Fruit fly (Drosophila melanogaster): ENCODE measurements around the gene CG33080.

CG33080 gene

DNA sequence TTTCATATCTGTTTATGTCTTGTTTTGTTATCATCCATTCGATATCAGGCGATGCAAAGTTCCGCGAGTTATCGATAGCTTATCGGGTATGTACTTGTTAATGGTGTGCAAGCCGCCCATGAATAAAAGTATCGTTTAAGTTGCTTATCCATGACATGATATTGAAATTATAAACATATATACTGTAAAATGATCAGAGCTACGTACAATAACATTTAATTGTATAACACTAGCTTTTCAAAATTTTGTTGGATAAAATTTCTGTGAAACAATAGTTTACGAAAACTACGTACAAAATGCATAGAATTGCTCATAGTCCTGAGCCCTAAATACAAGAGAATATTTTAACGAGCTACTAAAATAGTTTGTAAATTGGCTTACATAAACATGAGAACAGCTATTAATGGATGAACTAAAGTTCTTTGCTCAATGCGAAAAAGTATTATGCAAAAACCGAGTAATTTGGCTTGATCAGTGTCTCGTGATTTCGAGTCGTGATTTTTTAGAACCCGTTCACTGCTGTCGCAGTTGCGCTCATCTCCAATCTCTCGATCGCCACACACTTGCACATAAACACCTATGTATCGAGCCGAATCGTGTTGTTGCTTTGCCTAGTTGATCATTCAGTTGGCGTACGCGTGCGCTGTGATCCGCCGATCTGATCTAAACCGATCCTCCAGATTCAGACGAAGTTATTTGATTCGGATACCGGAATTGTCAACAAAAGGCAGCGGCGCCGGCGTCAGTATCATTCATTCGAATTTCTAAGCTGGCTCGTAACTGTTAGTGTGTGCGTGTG lies 28.0 kb downstream of the CG33080 start, which contains the start of the genes PGAP1 and cv (continued):
- TF ChIP-seq Scr (GFP tag; IDR thresholded peaks at IDR 0.05; ENCODE audit: partially characterized antibody) (peak; percentile 79), sens (GFP tag) (peak; percentile 87), Sry-δ (GFP tag; optimal IDR thresholded peaks at IDR 0.05) (peak; percentile 81), z (GFP tag; IDR thresholded peaks at IDR 0.05) (no peak), CG12769 (tag; optimal IDR thresholded peaks at IDR 0.05) (no peak), CG7987 (GFP tag; optimal IDR thresholded peaks at IDR 0.05) (no peak), E2f1 (GFP tag; IDR thresholded peaks at IDR 0.05) (no peak), Bgb (GFP tag; IDR thresholded peaks at IDR 0.05; ENCODE audit: partially characterized antibody) (peak; percentile 76), CG17829 (tag; optimal IDR thresholded peaks at IDR 0.05) (peak; percentile 20), eyg (GFP tag; optimal IDR thresholded peaks at IDR 0.05) (no peak), mld (GFP tag; IDR thresholded peaks at IDR 0.05; ENCODE audit: partially characterized antibody) (0 out of 3 replicates have a peak, but pooled peaks have one; percentile 37), amos (GFP tag; IDR thresholded peaks at IDR 0.05; ENCODE audit: partially characterized antibody) (peak; percentile 81), Ravus (GFP tag; IDR thresholded peaks at IDR 0.05) (no peak), Med (GFP tag) (peak; percentile 76), psq (GFP tag; optimal IDR thresholded peaks at IDR 0.05) (no peak), Sin3A (optimal IDR thresholded peaks at IDR 0.05) (no peak), Hr3 (GFP tag; optimal IDR thresholded peaks at IDR 0.05) (peak; percentile 19), gsb (GFP tag; IDR thresholded peaks at IDR 0.05) (no peak), nerfin-2 (GFP tag; IDR thresholded peaks at IDR 0.05; ENCODE audit: partially characterized antibody) (peak; percentile 48; the same call in 1 of the 2 replicates), CG14710 (tag; optimal IDR thresholded peaks at IDR 0.05) (peak; percentile 50), phol (tag; optimal IDR thresholded peaks at IDR 0.05) (peak; percentile 45), CG4424 (GFP tag; optimal IDR thresholded peaks at IDR 0.05) (no peak), inv (GFP tag; IDR thresholded peaks at IDR 0.05; ENCODE audit: partially characterized antibody) (peak; percentile 72), sc (optimal IDR thresholded peaks at IDR 0.05) (no peak), sc (GFP tag; optimal IDR thresholded peaks at IDR 0.05) (no peak), CG2875 (GFP tag; optimal IDR thresholded peaks at IDR 0.05) (no peak), CG42726 (GFP tag; IDR thresholded peaks at IDR 0.05; ENCODE audit: partially characterized antibody) (peak; percentile 8; the same call in 1 of the 2 replicates), vnd (GFP tag; IDR thresholded peaks at IDR 0.05; ENCODE audit: partially characterized antibody) (peak; percentile 67), CG11247 (GFP tag; IDR thresholded peaks at IDR 0.05) (no peak), sr (GFP tag; IDR thresholded peaks at IDR 0.05) (no peak), trh (GFP tag; optimal IDR thresholded peaks at IDR 0.05) (no peak), D (optimal IDR thresholded peaks at IDR 0.05) (no peak), D (GFP tag; optimal IDR thresholded peaks at IDR 0.05) (no peak), CG17359 (tag; optimal IDR thresholded peaks at IDR 0.05) (no peak), Aef1 (GFP tag; IDR thresholded peaks at IDR 0.05) (no peak), CG16813 (GFP tag; IDR thresholded peaks at IDR 0.05; ENCODE audit: partially characterized antibody) (peak; percentile 71), Tbp (GFP tag; optimal IDR thresholded peaks at IDR 0.05) (no peak), croc (GFP tag; conservative IDR thresholded peaks at IDR 0.05) (no peak), CG11560 (tag; IDR thresholded peaks at IDR 0.05) (peak; percentile 96), Dek (tag; optimal IDR thresholded peaks at IDR 0.05) (peak; percentile 13), CG11456 (GFP tag; IDR thresholded peaks at IDR 0.05) (0 out of 3 replicates have a peak, but pooled peaks have one; percentile 49), CG7963 (GFP tag; IDR thresholded peaks at IDR 0.05; ENCODE audit: partially characterized antibody) (peak; percentile 65), HLH3B (GFP tag; IDR thresholded peaks at IDR 0.05) (no peak), CG9817 (tag; optimal IDR thresholded peaks at IDR 0.05) (peak; percentile 8), pita (GFP tag; optimal IDR thresholded peaks at IDR 0.05) (no peak), CG30020 (tag; optimal IDR thresholded peaks at IDR 0.05) (peak; percentile 6), dysf (GFP tag; IDR thresholded peaks at IDR 0.05) (no peak), gcm2 (GFP tag; optimal IDR thresholded peaks at IDR 0.05) (no peak), sima (GFP tag; optimal IDR thresholded peaks at IDR 0.05) (no peak), tio (GFP tag; optimal IDR thresholded peaks at IDR 0.05) (no peak)

Data from whole organism, embryonic.